Worm (Caenorhabditis elegans) whole organism, L4 larva: ENCODE measurements around the gene F46F5.16.

Experiments
- dpl-1 ChIP-seq: fragments of 150-350 bp; optimal IDR thresholded peaks from 2 replicates; lab custom pipeline; 2014; ENCODE audit warnings: missing biosample characterization, missing genetic modification reagents, missing genetic modification characterization
- saeg-2 ChIP-seq: fragments of 200-800 bp; sonication (Bioruptor generic); IDR thresholded peaks from 2 replicates; pipeline ENCODE4 v1.3.6; 2022; ENCODE audit warnings: missing genetic modification reagents, missing genetic modification characterization, missing compliant biosample characterization

DNA sequence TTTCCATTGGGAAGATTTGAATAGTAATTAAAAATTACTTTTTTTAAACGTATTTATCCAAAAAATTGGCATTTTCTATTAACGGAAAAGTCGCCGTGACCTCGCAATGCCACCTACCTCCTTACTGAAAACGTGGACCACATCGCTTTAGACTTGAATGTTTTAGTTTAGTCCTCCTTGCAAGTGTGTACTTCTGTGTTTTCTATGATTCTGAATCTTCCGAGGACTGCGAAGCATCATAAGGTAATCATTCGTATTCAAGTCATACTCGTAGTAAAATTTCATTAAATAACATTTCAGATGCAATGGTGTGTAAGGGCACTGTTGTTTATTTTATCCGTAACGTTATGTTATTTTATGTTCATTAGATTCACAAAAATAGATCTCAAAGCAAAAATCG lies 21.4 kb downstream of the F46F5.16 start, which contains the start of gene F46F5.11:
- TF ChIP-seq saeg-2 (GFP tag; lab: Robert Waterston, UW) (no peak), dpl-1 (no peak)
